Worm (Caenorhabditis elegans): ENCODE results near the gene C42C1.12.

The C42C1.12 gene

DNA sequence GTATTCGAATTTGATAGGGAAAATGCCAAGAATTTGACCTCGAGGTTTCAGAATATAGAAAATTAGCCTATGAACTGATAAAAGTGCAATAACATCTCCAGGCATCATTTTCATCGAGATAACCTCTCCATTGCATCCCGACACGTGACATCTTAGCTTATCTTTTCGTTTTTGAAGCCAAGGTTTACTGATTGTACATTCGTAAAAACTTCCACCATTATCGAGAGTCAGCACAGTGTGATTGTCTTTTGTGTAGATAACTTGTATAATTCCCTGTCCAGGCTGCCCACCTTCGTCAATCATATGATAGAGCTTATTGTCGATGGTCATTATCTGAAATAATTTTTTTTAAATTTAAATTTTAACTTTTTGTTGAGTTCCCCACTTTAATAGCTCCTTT, 7.6 kb downstream of the C42C1.12 start:
- TF ChIP-seq nhr-77 (tag; optimal IDR thresholded peaks at IDR 0.05) (no peak), hlh-4 (tag; optimal IDR thresholded peaks at IDR 0.05) (no peak), ceh-63 (GFP tag; optimal IDR thresholded peaks at IDR 0.05) (no peak), efl-1 (optimal IDR thresholded peaks at IDR 0.05) (no peak), efl-1 (GFP tag; optimal IDR thresholded peaks at IDR 0.05 in 1 of 2) (peak in 1 of 2 experiments; percentile 82), aly-2 (tag; optimal IDR thresholded peaks at IDR 0.05) (no peak), elt-2 (tag; optimal IDR thresholded peaks at IDR 0.05) (peak; percentile 98), mep-1 (tag; optimal IDR thresholded peaks at IDR 0.05) (no peak), nhr-71 (tag; optimal IDR thresholded peaks at IDR 0.05) (no peak), aha-1 (tag; optimal IDR thresholded peaks at IDR 0.05) (no peak), sox-4 (tag; optimal IDR thresholded peaks at IDR 0.05) (no peak), unc-86 (tag; optimal IDR thresholded peaks at IDR 0.05) (no peak), unc-30 (tag; optimal IDR thresholded peaks at IDR 0.05) (no peak), isw-1 (GFP tag; IDR thresholded peaks at IDR 0.05) (no peak), ceh-88 (GFP tag; IDR thresholded peaks at IDR 0.05) (no peak), tlp-1 (tag; optimal IDR thresholded peaks at IDR 0.05) (no peak), lin-13 (GFP tag; optimal IDR thresholded peaks at IDR 0.05) (no peak), sptf-1 (tag; optimal IDR thresholded peaks at IDR 0.05) (no peak)

DNA sequence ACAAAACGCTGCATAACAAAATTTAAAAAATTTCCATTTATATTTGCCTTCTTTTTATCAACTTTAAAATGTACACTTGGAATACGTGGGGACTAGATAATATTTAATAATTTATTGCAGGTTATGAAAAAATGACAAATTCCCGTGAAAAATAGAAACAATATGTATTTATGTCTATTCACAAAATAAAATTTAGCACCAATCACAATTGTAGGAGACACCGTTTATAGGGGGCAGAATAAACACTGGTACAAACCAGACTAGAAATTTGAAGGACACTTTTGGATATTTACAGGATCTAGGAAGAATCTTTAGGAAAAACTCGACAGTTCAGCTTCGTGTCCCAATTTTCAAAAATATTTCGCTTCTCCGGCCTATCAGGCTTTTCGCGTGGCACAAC, 11.6 kb downstream of the C42C1.12 start, which contains the start of gene C42C1.3:
Gene C42C1.3 (minus strand): TSS at position 101 of the 400 bp plus-strand sequence.
- no peak for TF ChIP-seq tlp-1 (tag; optimal IDR thresholded peaks at IDR 0.05)
- TF ChIP-seq nhr-47 (tag; optimal IDR thresholded peaks at IDR 0.05): no peak
- TF ChIP-seq zag-1 (tag; optimal IDR thresholded peaks at IDR 0.05): no peak
- TF ChIP-seq ces-1 (GFP tag; optimal IDR thresholded peaks at IDR 0.05): no peak
- TF ChIP-seq hpl-2 (GFP tag; optimal IDR thresholded peaks at IDR 0.05): no peak
- no peak for TF ChIP-seq nhr-20 (tag; optimal IDR thresholded peaks at IDR 0.05)
- TF ChIP-seq F16B12.6 (tag; optimal IDR thresholded peaks at IDR 0.05): no peak
- TF ChIP-seq nhr-85 (tag): peak; percentile 42

DNA sequence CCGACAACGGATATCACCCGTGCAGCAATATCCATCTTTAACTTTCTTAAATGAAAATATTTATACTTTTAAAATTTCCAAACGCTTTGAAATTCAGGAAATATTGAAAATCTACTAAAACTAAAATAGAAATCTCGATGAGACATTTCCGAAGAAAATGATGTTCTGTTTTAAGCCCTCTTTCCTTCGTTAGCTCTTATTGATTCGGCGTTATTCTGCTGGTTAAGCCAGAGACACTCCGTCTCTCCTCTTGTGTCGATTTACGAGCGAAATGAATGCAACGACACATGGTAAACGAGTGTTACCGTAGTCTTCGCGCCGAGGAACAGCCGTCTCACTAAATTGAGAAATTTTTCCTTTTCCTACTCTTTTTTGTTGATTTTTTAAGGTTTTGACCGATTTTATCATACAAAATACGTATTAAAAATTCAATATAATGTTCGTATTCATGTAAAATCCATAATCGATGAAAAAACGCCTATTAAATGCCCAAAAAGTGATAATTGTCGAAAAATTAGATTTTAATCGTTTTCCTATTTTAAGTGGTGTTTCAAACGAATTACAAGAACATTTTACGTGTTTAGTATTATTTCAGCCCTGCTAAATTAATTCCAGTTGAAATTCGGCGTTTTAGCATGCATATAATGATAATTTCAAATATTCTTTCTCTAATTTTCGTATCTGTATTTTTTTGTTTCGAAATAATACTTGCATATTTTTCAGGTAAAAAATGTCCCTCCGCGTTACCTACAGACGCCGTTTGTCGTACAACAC, 13.5 kb downstream of the C42C1.12 start, which contains the start of the genes ppm-1.H and rpl-34:
Gene ppm-1.H (minus strand): TSS at position 51 of the 774 bp plus-strand sequence.
Gene rpl-34 (plus strand): TSS at position 724 of the 774 bp plus-strand sequence.
- TF ChIP-seq nhr-77 (tag; optimal IDR thresholded peaks at IDR 0.05) (peak; percentile 29), skn-1 (tag; optimal IDR thresholded peaks at IDR 0.05) (peak; percentile 47), mef-2 (tag; optimal IDR thresholded peaks at IDR 0.05) (no peak), nhr-76 (tag; optimal IDR thresholded peaks at IDR 0.05) (no peak), lin-13 (GFP tag; optimal IDR thresholded peaks at IDR 0.05) (peak; percentile 38), nhr-19 (GFP tag; conservative IDR thresholded peaks at IDR 0.05) (peak; percentile 20), ces-1 (GFP tag; optimal IDR thresholded peaks at IDR 0.05) (no peak), ceh-82 (tag; optimal IDR thresholded peaks at IDR 0.05) (peak in 2 of 3 experiments; percentile 27 to 84), fkh-4 (tag; optimal IDR thresholded peaks at IDR 0.05; ENCODE audit: borderline replicate concordance) (no peak), ceh-8 (GFP tag; optimal IDR thresholded peaks at IDR 0.05) (no peak), egl-13 (tag; optimal IDR thresholded peaks at IDR 0.05) (no peak), mab-9 (GFP tag; IDR thresholded peaks at IDR 0.05) (no peak), ama-1 (optimal IDR thresholded peaks at IDR 0.05) (no peak), blmp-1 (tag; optimal IDR thresholded peaks at IDR 0.05) (peak; percentile 70), pqm-1 (tag; optimal IDR thresholded peaks at IDR 0.05) (no peak), ceh-88 (GFP tag; IDR thresholded peaks at IDR 0.05) (no peak), snu-23 (GFP tag; optimal IDR thresholded peaks at IDR 0.05) (peak; percentile 73), lir-3 (tag; optimal IDR thresholded peaks at IDR 0.05; ENCODE audit: poor library complexity) (no peak), tlp-1 (tag; optimal IDR thresholded peaks at IDR 0.05) (no peak), ztf-11 (tag; optimal IDR thresholded peaks at IDR 0.05) (no peak), isw-1 (GFP tag; IDR thresholded peaks at IDR 0.05) (peak; percentile 38), C16A3.4 (tag; optimal IDR thresholded peaks at IDR 0.05) (peak; percentile 75), lin-14 (GFP tag; optimal IDR thresholded peaks at IDR 0.05) (peak; percentile 71), pag-3 (tag; optimal IDR thresholded peaks at IDR 0.05; ENCODE audit: borderline replicate concordance, insufficient read depth) (no peak), lsy-2 (tag; optimal IDR thresholded peaks at IDR 0.05) (peak; percentile 96 to 98), dsc-1 (tag; optimal IDR thresholded peaks at IDR 0.05) (peak; percentile 33), unc-98 (GFP tag; IDR thresholded peaks at IDR 0.05) (no peak), nhr-85 (tag) (no peak), unc-130 (tag; optimal IDR thresholded peaks at IDR 0.05) (no peak), elt-3 (tag; optimal IDR thresholded peaks at IDR 0.05) (no peak), hlh-4 (tag; optimal IDR thresholded peaks at IDR 0.05) (no peak), nhr-90 (tag; optimal IDR thresholded peaks at IDR 0.05; ENCODE audit: poor library complexity) (no peak)

Measured in whole organism, L1 larva.